Fruit fly (Drosophila melanogaster) whole organism, wandering third instar larva: ENCODE results near the gene Rab14.

Experiments
- Abd-B ChIP-seq: fragments of >200 bp; optimal IDR thresholded peaks from 2 replicates; lab custom pipeline; 2017; ENCODE audit warnings: missing biosample characterization, missing genetic modification characterization
- CG32264 ChIP-seq: fragments of 200-800 bp; sonication (Bioruptor generic); optimal IDR thresholded peaks from 2 replicates; lab custom pipeline; 2016; ENCODE audit warnings: missing biosample characterization, missing genetic modification characterization
- CG9705 ChIP-seq: fragments of 200-800 bp; sonication (Bioruptor generic); optimal IDR thresholded peaks from 2 replicates; lab custom pipeline; 2018; ENCODE audit warnings: missing biosample characterization, mild to moderate bottlenecking, missing genetic modification characterization
- CrebA ChIP-seq: fragments of 200-800 bp; sonication (Bioruptor generic); optimal IDR thresholded peaks from 2 replicates; lab custom pipeline; 2016; ENCODE audit warnings: missing biosample characterization, mild to moderate bottlenecking, missing genetic modification characterization, borderline replicate concordance
- Dfd ChIP-seq: fragments of >200 bp; optimal IDR thresholded peaks from 2 replicates; lab custom pipeline; 2017; ENCODE audit warnings: missing biosample characterization, missing genetic modification characterization
- Dif ChIP-seq: fragments of 200-275, 200-300 bp; sonication (Bioruptor generic); optimal IDR thresholded peaks from 2 replicates; lab custom pipeline; 2018; ENCODE audit warnings: missing biosample characterization, missing genetic modification characterization; ENCODE audit not compliant: partially characterized antibody
- GATAd ChIP-seq: sonication (Bioruptor generic); optimal IDR thresholded peaks from 2 replicates; lab custom pipeline; 2016; ENCODE audit warnings: missing biosample characterization, missing genetic modification characterization
- HLH106 ChIP-seq: fragments of 200-800 bp; optimal IDR thresholded peaks from 3 replicates; lab custom pipeline; 2019; ENCODE audit warnings: missing biosample characterization, mild to moderate bottlenecking, missing genetic modification characterization, moderate library complexity
- Hnf4 ChIP-seq: fragments of 200-800 bp; sonication (Bioruptor generic); optimal IDR thresholded peaks from 2 replicates; lab custom pipeline; 2016; ENCODE audit warnings: missing biosample characterization, mild to moderate bottlenecking, missing genetic modification characterization
- Hr78 ChIP-seq: fragments of >200 bp; optimal IDR thresholded peaks from 2 replicates; lab custom pipeline; 2017; ENCODE audit warnings: missing biosample characterization, missing genetic modification characterization
- Hr83 ChIP-seq: fragments of 200-300 bp; sonication (Bioruptor generic); optimal IDR thresholded peaks from 2 replicates; lab custom pipeline; 2016; ENCODE audit warnings: missing biosample characterization, mild to moderate bottlenecking, missing genetic modification characterization, moderate library complexity; ENCODE audit not compliant: poor library complexity, severe bottlenecking
- Jra ChIP-seq: sonication (Bioruptor generic); optimal IDR thresholded peaks from 2 replicates; lab custom pipeline; 2016; ENCODE audit warnings: missing biosample characterization, missing genetic modification characterization
- Mio ChIP-seq: sonication (Bioruptor generic); optimal IDR thresholded peaks from 2 replicates; lab custom pipeline; 2016; ENCODE audit warnings: missing biosample characterization, missing genetic modification characterization
- Myc ChIP-seq: fragments of >200 bp; optimal IDR thresholded peaks from 2 replicates; lab custom pipeline; 2017
- N ChIP-seq: fragments of >200 bp; optimal IDR thresholded peaks from 2 replicates; lab custom pipeline; 2018; ENCODE audit warnings: missing biosample characterization, missing external identifiers, missing genetic modification characterization
- OdsH ChIP-seq: fragments of 200-800 bp; sonication (Bioruptor generic); optimal IDR thresholded peaks from 2 replicates; lab custom pipeline; 2016; ENCODE audit warnings: missing biosample characterization, mild to moderate bottlenecking, missing genetic modification characterization
- Rel ChIP-seq, 2 experiments: fragments of 200-800 bp; sonication (Bioruptor generic) in 1 of 2; optimal IDR thresholded peaks; 2 replicates in 1 of 2; 3 replicates in 1 of 2; lab custom pipeline; 2016 to 2019; ENCODE audit warnings: mild to moderate bottlenecking in 2 of 2, missing biosample characterization in 2 of 2, missing genetic modification characterization in 2 of 2, moderate library complexity in 1 of 2
- Sp1 ChIP-seq: fragments of 200-800 bp; sonication (Bioruptor generic); optimal IDR thresholded peaks from 3 replicates; lab custom pipeline; 2019; ENCODE audit warnings: missing biosample characterization, mild to moderate bottlenecking, missing genetic modification characterization, moderate library complexity
- Vsx2 ChIP-seq: fragments of 200-300, 225-300 bp; sonication (Bioruptor generic); optimal IDR thresholded peaks from 2 replicates; lab custom pipeline; 2018; ENCODE audit warnings: missing biosample characterization, missing genetic modification characterization; ENCODE audit not compliant: partially characterized antibody
- br ChIP-seq: fragments of 200-800 bp; sonication (Bioruptor generic); optimal IDR thresholded peaks from 2 replicates; lab custom pipeline; 2016; ENCODE audit warnings: missing biosample characterization, missing genetic modification characterization
- brk ChIP-seq: fragments of 200-800 bp; sonication (Bioruptor generic); optimal IDR thresholded peaks from 2 replicates; lab custom pipeline; 2016; ENCODE audit warnings: missing biosample characterization, mild to moderate bottlenecking, missing genetic modification characterization
- dl ChIP-seq, 2 experiments: fragments of 175-275, 200-275 bp in 1 of 2; fragments of 200-275 bp in 1 of 2; sonication (Bioruptor generic); optimal IDR thresholded peaks; lab custom pipeline; 2018; ENCODE audit warnings: mild to moderate bottlenecking in 2 of 2, missing biosample characterization in 2 of 2, missing genetic modification characterization in 2 of 2, moderate library complexity in 2 of 2; ENCODE audit not compliant: partially characterized antibody in 2 of 2, insufficient read depth in 1 of 2
- dmrt93B ChIP-seq: fragments of 200-800 bp; sonication (Bioruptor generic); optimal IDR thresholded peaks from 2 replicates; lab custom pipeline; 2018; ENCODE audit warnings: missing biosample characterization, mild to moderate bottlenecking, missing genetic modification characterization
- dsf ChIP-seq: sonication (Bioruptor generic); optimal IDR thresholded peaks from 2 replicates; lab custom pipeline; 2016; ENCODE audit warnings: missing biosample characterization, missing genetic modification characterization, borderline replicate concordance
- ey ChIP-seq: fragments of 200-800 bp; sonication (Bioruptor generic); optimal IDR thresholded peaks from 2 replicates; lab custom pipeline; 2016; ENCODE audit warnings: missing biosample characterization, missing genetic modification characterization
- foxo ChIP-seq, 2 experiments: fragments of 200-800 bp; sonication (Bioruptor generic); optimal IDR thresholded peaks; 2 replicates in 1 of 2; 3 replicates in 1 of 2; lab custom pipeline; 2016 to 2017; ENCODE audit warnings: missing biosample characterization in 2 of 2, missing genetic modification characterization in 2 of 2
- fru ChIP-seq: fragments of 200-800 bp; sonication (Bioruptor generic); optimal IDR thresholded peaks from 3 replicates; lab custom pipeline; 2016; ENCODE audit warnings: missing biosample characterization, mild to moderate bottlenecking, missing genetic modification characterization
- h ChIP-seq: fragments of 200-800 bp; sonication (Bioruptor generic); optimal IDR thresholded peaks from 3 replicates; lab custom pipeline; 2016; ENCODE audit warnings: missing biosample characterization, mild to moderate bottlenecking, missing genetic modification characterization
- jim ChIP-seq: fragments of 175-275, 200-325 bp; sonication (Bioruptor generic); optimal IDR thresholded peaks from 2 replicates; lab custom pipeline; 2016; ENCODE audit warnings: missing biosample characterization, mild to moderate bottlenecking, missing genetic modification characterization
- lola ChIP-seq: fragments of >200 bp; optimal IDR thresholded peaks from 2 replicates; lab custom pipeline; 2017; ENCODE audit warnings: missing biosample characterization, missing genetic modification characterization
- pan ChIP-seq: fragments of >200 bp; optimal IDR thresholded peaks from 2 replicates; lab custom pipeline; 2017
- psq ChIP-seq: fragments of 200-800 bp; sonication (Bioruptor generic); optimal IDR thresholded peaks from 3 replicates; lab custom pipeline; 2017; ENCODE audit warnings: missing biosample characterization, mild to moderate bottlenecking, missing genetic modification characterization, moderate library complexity
- rgr ChIP-seq: fragments of 200-800 bp; sonication (Bioruptor generic); optimal IDR thresholded peaks from 3 replicates; lab custom pipeline; 2016; ENCODE audit warnings: missing biosample characterization, mild to moderate bottlenecking, missing genetic modification characterization
- sv ChIP-seq: fragments of 200-800 bp; sonication (Bioruptor generic); optimal IDR thresholded peaks from 3 replicates; lab custom pipeline; 2016; ENCODE audit warnings: missing biosample characterization, missing genetic modification characterization
- tai ChIP-seq: sonication (Bioruptor generic); optimal IDR thresholded peaks from 2 replicates; lab custom pipeline; 2016; ENCODE audit warnings: missing biosample characterization, missing genetic modification characterization
- woc ChIP-seq: sonication (Bioruptor generic); optimal IDR thresholded peaks from 2 replicates; lab custom pipeline; 2016; ENCODE audit warnings: missing biosample characterization, mild to moderate bottlenecking, missing genetic modification characterization

Rab14 gene

dm6 chr2L:14356793-14357372 is 1.9 kb downstream of the Rab14 start:
- peak; percentile 17 for TF ChIP-seq h
- TF ChIP-seq rgr, result peak; percentile 50
- peak; percentile 34 for TF ChIP-seq Hr83 (GFP tag; lab: Kevin White, UChicago)
- peak; percentile 25 for TF ChIP-seq br (GFP tag; lab: Kevin White, UChicago)
- no peak for TF ChIP-seq ey
- TF ChIP-seq lola (GFP tag; lab: Kevin White, UChicago), result no peak
- peak; percentile 10 for TF ChIP-seq OdsH (GFP tag; lab: Kevin White, UChicago)

- TF ChIP-seq Rel (GFP tag; optimal IDR thresholded peaks at IDR 0.05; lab: Kevin White, UChicago), result no peak
- TF ChIP-seq Rel (tag; optimal IDR thresholded peaks at IDR 0.05; lab: Kevin White, UChicago), result peak; percentile 24
- peak; percentile 34 for TF ChIP-seq br (GFP tag; lab: Kevin White, UChicago)
- no peak for TF ChIP-seq lola (GFP tag; lab: Kevin White, UChicago)
- TF ChIP-seq foxo (GFP tag; optimal IDR thresholded peaks at IDR 0.05; lab: Kevin White, UChicago), result peak in 1 of 2 experiments; percentile 44
- TF ChIP-seq Dfd (GFP tag; lab: Kevin White, UChicago), result no peak
- TF ChIP-seq dl (GFP tag; optimal IDR thresholded peaks at IDR 0.05; lab: Kevin White, UChicago; ENCODE audit: insufficient read depth in 1 of 2, partially characterized antibody in 2 of 2), result no peak
- TF ChIP-seq Jra (GFP tag; lab: Kevin White, UChicago), result peak; percentile 13
- peak; percentile 89 for TF ChIP-seq woc
- TF ChIP-seq Hr83 (GFP tag; lab: Kevin White, UChicago), result no peak
- TF ChIP-seq tai, result no peak
- TF ChIP-seq Hnf4 (GFP tag; lab: Kevin White, UChicago), result peak; percentile 26
- no peak for TF ChIP-seq N (GFP tag; lab: Kevin White, UChicago)
- TF ChIP-seq fru (GFP tag; lab: Kevin White, UChicago), result peak; percentile 30
- TF ChIP-seq Myc (lab: Kevin White, UChicago), result peak; percentile 99
- TF ChIP-seq Abd-B, result no peak
- TF ChIP-seq Vsx2 (GFP tag; lab: Kevin White, UChicago), result no peak
- peak; percentile 34 for TF ChIP-seq Sp1 (GFP tag; lab: Kevin White, UChicago)
- TF ChIP-seq ey, result peak; percentile 13
- TF ChIP-seq CG9705 (GFP tag; lab: Kevin White, UChicago), result no peak
- peak; percentile 27 for TF ChIP-seq psq
- no peak for TF ChIP-seq pan (lab: Kevin White, UChicago)
- TF ChIP-seq rgr, result peak; percentile 55
- no peak for TF ChIP-seq Hr78 (GFP tag; lab: Kevin White, UChicago)
- TF ChIP-seq GATAd, result no peak
- no peak for TF ChIP-seq Mio (GFP tag; lab: Kevin White, UChicago)
- no peak for TF ChIP-seq Dif (GFP tag; lab: Kevin White, UChicago)
- peak; percentile 38 for TF ChIP-seq HLH106
- TF ChIP-seq brk (GFP tag; lab: Kevin White, UChicago), result peak; percentile 26
- no peak for TF ChIP-seq sv (GFP tag; lab: Kevin White, UChicago)
Observed at dm6 chr2L:14358780-14359462, 4.0 kb downstream of the Rab14 start, which contains the start of gene Pgant35A. Pgant35A (plus strand) TSS chr2L:14359252.

- TF ChIP-seq Hr83 (GFP tag; lab: Kevin White, UChicago) (no peak), foxo (GFP tag; optimal IDR thresholded peaks at IDR 0.05; lab: Kevin White, UChicago) (no peak), tai (no peak), dsf (GFP tag; lab: Kevin White, UChicago) (no peak), CG32264 (GFP tag; lab: Kevin White, UChicago) (no peak), Jra (GFP tag; lab: Kevin White, UChicago) (no peak), OdsH (GFP tag; lab: Kevin White, UChicago) (no peak), HLH106 (no peak), dmrt93B (GFP tag; lab: Kevin White, UChicago) (no peak), Dif (GFP tag; lab: Kevin White, UChicago) (no peak), ey (no peak), Abd-B (no peak), Hr78 (GFP tag; lab: Kevin White, UChicago) (no peak), jim (GFP tag; lab: Kevin White, UChicago) (no peak), CrebA (GFP tag; lab: Kevin White, UChicago) (no peak), Rel (GFP tag; optimal IDR thresholded peaks at IDR 0.05; lab: Kevin White, UChicago) (no peak), Rel (tag; optimal IDR thresholded peaks at IDR 0.05; lab: Kevin White, UChicago) (no peak), Mio (GFP tag; lab: Kevin White, UChicago) (no peak), Vsx2 (GFP tag; lab: Kevin White, UChicago) (no peak)
Observed at dm6 chr2L:14361281-14361680, 6.3 kb downstream of the Rab14 start.
